Fruit fly (Drosophila melanogaster) whole organism, embryonic: ENCODE measurements around the gene dpr20.
A peak's percentile ranks its signal among the peaks of the same experiment; 100 is the strongest.

Experiments
- Abd-B ChIP-seq: fragments of 200-800 bp; sonication (Bioruptor generic); optimal IDR thresholded peaks from 2 replicates; lab custom pipeline; 2018; ENCODE audit warnings: missing biosample characterization, mild to moderate bottlenecking, missing genetic modification characterization, moderate library complexity
- Aef1 ChIP-seq: fragments of 200-800 bp; sonication (Bioruptor generic); IDR thresholded peaks from 3 replicates; pipeline ENCODE4 v1.3.6; 2022; ENCODE audit warnings: missing biosample characterization, missing genetic modification characterization
- Asciz ChIP-seq: fragments of 200-800 bp; sonication (Bioruptor generic); optimal IDR thresholded peaks from 2 replicates; lab custom pipeline; 2017; ENCODE audit warnings: missing biosample characterization, mild to moderate bottlenecking, missing genetic modification characterization, missing genetic modification reagents
- C15 ChIP-seq: fragments of 200-800 bp; sonication (Bioruptor generic); IDR thresholded peaks from 3 replicates; pipeline ENCODE4 v1.3.6; 2022; ENCODE audit warnings: missing biosample characterization, missing genetic modification characterization
- CG10431 ChIP-seq: fragments of 200-800 bp; sonication (Bioruptor generic); optimal IDR thresholded peaks from 3 replicates; lab custom pipeline; 2018; ENCODE audit warnings: missing biosample characterization, mild to moderate bottlenecking, missing genetic modification characterization
- CG11093 ChIP-seq: fragments of 200-800 bp; sonication (Bioruptor generic); IDR thresholded peaks from 3 replicates; pipeline ENCODE4 v1.3.6; 2022; ENCODE audit warnings: missing biosample characterization, missing genetic modification characterization
- CG13296 ChIP-seq: fragments of 200-800 bp; sonication (Bioruptor generic); optimal IDR thresholded peaks from 3 replicates; lab custom pipeline; 2018; ENCODE audit warnings: missing biosample characterization, mild to moderate bottlenecking, missing genetic modification characterization
- CG14860 ChIP-seq: fragments of 200-800 bp; sonication (Bioruptor generic); IDR thresholded peaks from 3 replicates; pipeline ENCODE4 v1.3.6; 2022; ENCODE audit warnings: missing biosample characterization, missing genetic modification characterization; ENCODE audit not compliant: partially characterized antibody
- CG14965 ChIP-seq: fragments of 200-800 bp; sonication (Bioruptor generic); optimal IDR thresholded peaks from 2 replicates; lab custom pipeline; 2016; ENCODE audit warnings: missing biosample characterization, missing genetic modification characterization, borderline replicate concordance
- CG17568 ChIP-seq: fragments of 200-800 bp; sonication (Bioruptor generic); optimal IDR thresholded peaks from 2 replicates; lab custom pipeline; 2018; ENCODE audit warnings: missing biosample characterization, mild to moderate bottlenecking, missing genetic modification characterization, moderate library complexity
- CG1792 ChIP-seq: fragments of 200-800 bp; sonication (Bioruptor generic); optimal IDR thresholded peaks from 2 replicates; lab custom pipeline; 2016; ENCODE audit warnings: missing biosample characterization, missing genetic modification characterization
- CG18619 ChIP-seq: fragments of 200-800 bp; sonication (Bioruptor generic); optimal IDR thresholded peaks from 3 replicates; lab custom pipeline; 2017; ENCODE audit warnings: missing biosample characterization, mild to moderate bottlenecking, missing genetic modification characterization
- CG2120 ChIP-seq: fragments of 200-800 bp; sonication (Bioruptor generic); optimal IDR thresholded peaks from 3 replicates; lab custom pipeline; 2016; ENCODE audit warnings: missing biosample characterization, missing genetic modification characterization
- CG2199 ChIP-seq: fragments of 200-800 bp; sonication (Bioruptor generic); IDR thresholded peaks from 3 replicates; pipeline ENCODE4 v1.3.6; 2022; ENCODE audit warnings: missing biosample characterization, missing genetic modification characterization
- CG30431 ChIP-seq: fragments of 200-800 bp; sonication (Bioruptor generic); optimal IDR thresholded peaks from 2 replicates; lab custom pipeline; 2017; ENCODE audit warnings: missing biosample characterization, missing genetic modification characterization
- CG31365 ChIP-seq: fragments of 200-800 bp; sonication (Bioruptor generic); optimal IDR thresholded peaks from 2 replicates; lab custom pipeline; 2018; ENCODE audit warnings: missing biosample characterization, mild to moderate bottlenecking, missing genetic modification characterization
- CG5245 ChIP-seq: fragments of 200-800 bp; sonication (Bioruptor generic); optimal IDR thresholded peaks from 3 replicates; lab custom pipeline; 2016; ENCODE audit warnings: missing biosample characterization, missing genetic modification characterization
- CG7372 ChIP-seq: fragments of 200-800 bp; sonication (Bioruptor generic); IDR thresholded peaks from 2 replicates; pipeline ENCODE4 v1.3.6; 2022; ENCODE audit warnings: missing biosample characterization, missing genetic modification characterization
- CG8924 ChIP-seq: fragments of 200-800 bp; optimal IDR thresholded peaks from 3 replicates; lab custom pipeline; 2019; ENCODE audit warnings: missing biosample characterization, mild to moderate bottlenecking, missing genetic modification characterization, moderate library complexity
- CG9876 ChIP-seq: fragments of 200-800 bp; sonication (Bioruptor generic); optimal IDR thresholded peaks from 2 replicates; lab custom pipeline; 2016; ENCODE audit warnings: missing biosample characterization, missing genetic modification characterization
- Ets97D ChIP-seq: fragments of 200-800 bp; sonication (Bioruptor generic); optimal IDR thresholded peaks from 3 replicates; lab custom pipeline; 2016; ENCODE audit warnings: missing biosample characterization, missing genetic modification characterization
- Hmx ChIP-seq: fragments of 200-800 bp; sonication (Bioruptor generic); optimal IDR thresholded peaks from 2 replicates; lab custom pipeline; 2016; ENCODE audit warnings: missing biosample characterization, missing genetic modification characterization
- Hsf ChIP-seq: fragments of 200-800 bp; sonication (Bioruptor generic); optimal IDR thresholded peaks from 3 replicates; lab custom pipeline; 2016; ENCODE audit warnings: missing biosample characterization, missing genetic modification characterization
- Jarid2 ChIP-seq: fragments of 200-800 bp; sonication (Bioruptor generic); optimal IDR thresholded peaks from 3 replicates; lab custom pipeline; 2017; ENCODE audit warnings: mild to moderate bottlenecking, missing biosample characterization, missing genetic modification reagents, missing genetic modification characterization
- Kr ChIP-seq: fragments of 200-800 bp; sonication (Bioruptor generic); optimal IDR thresholded peaks from 2 replicates; lab custom pipeline; 2017; ENCODE audit warnings: missing biosample characterization, mild to moderate bottlenecking, missing genetic modification characterization
- Mad ChIP-seq: fragments of 200-800 bp; sonication (Bioruptor generic); optimal IDR thresholded peaks from 2 replicates; lab custom pipeline; 2016; ENCODE audit warnings: missing biosample characterization, missing genetic modification characterization
- Meics ChIP-seq: fragments of 200-800 bp; sonication (Bioruptor generic); optimal IDR thresholded peaks from 2 replicates; lab custom pipeline; 2017; ENCODE audit warnings: missing biosample characterization, mild to moderate bottlenecking, missing genetic modification characterization
- Neu2 ChIP-seq: fragments of 200-800 bp; sonication (Bioruptor generic); optimal IDR thresholded peaks from 3 replicates; lab custom pipeline; 2016; ENCODE audit warnings: missing biosample characterization, missing genetic modification characterization, borderline replicate concordance
- Rx ChIP-seq: fragments of 200-800 bp; sonication (Bioruptor generic); IDR thresholded peaks from 2 replicates; pipeline ENCODE4 v1.3.6; 2022; ENCODE audit warnings: missing biosample characterization, missing genetic modification characterization
- Ssrp ChIP-seq: fragments of 200-800 bp; sonication (Bioruptor generic); optimal IDR thresholded peaks from 2 replicates; lab custom pipeline; 2018; ENCODE audit warnings: missing biosample characterization, mild to moderate bottlenecking, missing genetic modification characterization, moderate library complexity
- Xbp1 ChIP-seq: fragments of 200-800 bp; sonication (Bioruptor generic); optimal IDR thresholded peaks from 3 replicates; lab custom pipeline; 2016; ENCODE audit warnings: missing biosample characterization, mild to moderate bottlenecking, missing genetic modification characterization
- br ChIP-seq: fragments of >200 bp; optimal IDR thresholded peaks from 2 replicates; lab custom pipeline; 2017
- cg ChIP-seq: fragments of 200-800 bp; sonication (Bioruptor generic); optimal IDR thresholded peaks from 3 replicates; lab custom pipeline; 2019; ENCODE audit warnings: missing biosample characterization, mild to moderate bottlenecking, missing genetic modification characterization, moderate library complexity
- cwo ChIP-seq: fragments of 200-800 bp; sonication (Bioruptor generic); optimal IDR thresholded peaks from 3 replicates; lab custom pipeline; 2017; ENCODE audit warnings: missing biosample characterization, missing genetic modification characterization, mild to moderate bottlenecking, moderate library complexity, missing genetic modification reagents
- da ChIP-seq: fragments of 200-800 bp; sonication (Bioruptor generic); optimal IDR thresholded peaks from 2 replicates; lab custom pipeline; 2016; ENCODE audit warnings: missing biosample characterization, missing genetic modification characterization
- ems ChIP-seq: fragments of 200-800 bp; sonication (Bioruptor generic); optimal IDR thresholded peaks from 3 replicates; lab custom pipeline; 2016; ENCODE audit warnings: missing biosample characterization, missing genetic modification characterization
- gem ChIP-seq: fragments of 200-800 bp; sonication (Bioruptor generic); optimal IDR thresholded peaks from 2 replicates; lab custom pipeline; 2019; ENCODE audit warnings: missing biosample characterization, mild to moderate bottlenecking, missing genetic modification characterization, moderate library complexity
- gfzf ChIP-seq: fragments of 200-800 bp; sonication (Bioruptor generic); optimal IDR thresholded peaks from 2 replicates; lab custom pipeline; 2016; ENCODE audit warnings: missing biosample characterization, mild to moderate bottlenecking, missing genetic modification characterization, moderate library complexity
- jigr1 ChIP-seq: fragments of 200-800 bp; sonication (Bioruptor generic); IDR thresholded peaks from 3 replicates; pipeline ENCODE4 v1.3.6; 2022; ENCODE audit warnings: missing biosample characterization, missing genetic modification characterization
- nau ChIP-seq: fragments of 200-800 bp; sonication (Bioruptor generic); optimal IDR thresholded peaks from 3 replicates; lab custom pipeline; 2017; ENCODE audit warnings: missing biosample characterization, mild to moderate bottlenecking, missing genetic modification characterization, missing genetic modification reagents
- nerfin-2 ChIP-seq: fragments of 200-800 bp; sonication (Bioruptor generic); IDR thresholded peaks from 2 replicates; pipeline ENCODE4 v1.3.6; 2022; ENCODE audit warnings: missing biosample characterization, missing genetic modification characterization; ENCODE audit not compliant: partially characterized antibody
- nmo ChIP-seq: fragments of 200-800 bp; sonication (Bioruptor generic); optimal IDR thresholded peaks from 2 replicates; lab custom pipeline; 2018; ENCODE audit warnings: missing biosample characterization, mild to moderate bottlenecking, missing genetic modification characterization, moderate library complexity
- oc ChIP-seq: fragments of 200-800 bp; sonication (Bioruptor generic); optimal IDR thresholded peaks from 2 replicates; lab custom pipeline; 2018; ENCODE audit warnings: missing biosample characterization, mild to moderate bottlenecking, missing genetic modification characterization, moderate library complexity
- onecut ChIP-seq: fragments of 200-800 bp; sonication (Bioruptor generic); IDR thresholded peaks from 2 replicates; pipeline ENCODE4 v1.3.6; 2022; ENCODE audit warnings: missing biosample characterization, missing genetic modification characterization
- org-1 ChIP-seq: fragments of 200-800 bp; sonication (Bioruptor generic); optimal IDR thresholded peaks from 2 replicates; lab custom pipeline; 2017; ENCODE audit warnings: missing biosample characterization, missing genetic modification characterization
- prd ChIP-seq, 3 experiments: fragments of >200 bp in 2 of 3; fragments of 200-800 bp in 1 of 3; sonication (Bioruptor generic) in 1 of 3; optimal IDR thresholded peaks in 2 of 3; IDR thresholded peaks in 1 of 3; 2 replicates in 2 of 3; 3 replicates in 1 of 3; pipeline versions ENCODE4 v1.3.6 to Lab custom; 2017 to 2022; ENCODE audit warnings: missing biosample characterization in 1 of 3, missing genetic modification characterization in 1 of 3
- run ChIP-seq: fragments of 200-800 bp; sonication (Bioruptor generic); optimal IDR thresholded peaks from 3 replicates; lab custom pipeline; 2018; ENCODE audit warnings: missing biosample characterization, mild to moderate bottlenecking, missing genetic modification characterization
- sim ChIP-seq: fragments of 200-800 bp; sonication (Bioruptor generic); IDR thresholded peaks from 2 replicates; pipeline ENCODE4 v1.3.6; 2022; ENCODE audit warnings: missing biosample characterization, missing genetic modification characterization
- slou ChIP-seq: fragments of 200-800 bp; sonication (Bioruptor generic); optimal IDR thresholded peaks from 3 replicates; lab custom pipeline; 2016; ENCODE audit warnings: missing biosample characterization, missing genetic modification characterization
- ttk ChIP-seq: fragments of 200-800 bp; sonication (Bioruptor generic); IDR thresholded peaks from 2 replicates; pipeline ENCODE4 v2.1.2; 2022; ENCODE audit warnings: missing biosample characterization, missing genetic modification characterization

dpr20 gene

DNA sequence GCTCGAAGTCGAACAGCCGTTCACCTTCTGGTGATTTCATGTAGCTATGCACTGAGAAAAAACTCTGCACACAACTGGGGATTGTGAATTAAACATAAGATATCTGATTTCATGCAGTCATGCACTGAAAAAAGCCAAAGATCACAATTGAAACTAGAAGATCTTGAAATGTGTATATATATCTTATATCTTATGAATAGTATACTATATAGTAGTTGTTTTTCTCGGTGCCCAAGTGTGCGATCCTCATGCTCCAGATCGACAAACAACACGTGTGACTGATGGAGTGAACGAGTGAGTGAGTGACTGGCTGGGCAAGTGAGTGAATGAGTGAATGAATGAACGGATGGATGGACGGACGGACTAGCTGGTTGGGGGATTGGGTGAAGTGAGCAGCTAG lies 35.1 kb downstream of the dpr20 start (continued):
- TF ChIP-seq CG17568 (no peak), CG5245 (GFP tag; lab: Kevin White, UChicago) (peak; percentile 50), prd (optimal IDR thresholded peaks at IDR 0.05; lab: Kevin White, UChicago) (no peak), prd (GFP tag; IDR thresholded peaks at IDR 0.05; lab: Robert Waterston, UW) (peak; percentile 86), Xbp1 (GFP tag; lab: Kevin White, UChicago) (peak; percentile 73), cwo (GFP tag; lab: Kevin White, UChicago) (peak; percentile 90), Abd-B (GFP tag; lab: Kevin White, UChicago) (no peak), CG13296 (GFP tag; lab: Kevin White, UChicago) (peak; percentile 70), oc (tag; lab: Kevin White, UChicago) (no peak), Asciz (GFP tag; lab: Kevin White, UChicago) (peak; percentile 71), ttk (peak; percentile 67), Rx (GFP tag; lab: Robert Waterston, UW) (peak; percentile 68; the same call in 1 of the 2 replicates), CG14965 (no peak), CG18619 (GFP tag; lab: Kevin White, UChicago) (peak; percentile 48), Hsf (GFP tag; lab: Kevin White, UChicago) (peak; percentile 53), Mad (no peak), onecut (peak; percentile 66), Neu2 (GFP tag; lab: Kevin White, UChicago) (no peak), CG10431 (GFP tag; lab: Kevin White, UChicago) (peak; percentile 44), CG31365 (tag; lab: Kevin White, UChicago) (peak; percentile 53), Kr (GFP tag; lab: Kevin White, UChicago) (no peak), CG1792 (GFP tag; lab: Kevin White, UChicago) (no peak), CG11093 (GFP tag; lab: Robert Waterston, UW) (no peak; the same call in 2 of the 3 replicates), nmo (GFP tag; lab: Kevin White, UChicago) (peak; percentile 59), C15 (GFP tag; lab: Robert Waterston, UW) (0 out of 3 replicates have a peak, but pooled peaks have one; percentile 42), gem (tag; lab: Kevin White, UChicago) (peak; percentile 85), CG30431 (GFP tag; lab: Kevin White, UChicago) (peak; percentile 6), cg (GFP tag; lab: Kevin White, UChicago) (no peak), da (GFP tag; lab: Kevin White, UChicago) (no peak), run (tag; lab: Kevin White, UChicago) (peak; percentile 62), nerfin-2 (no peak), Jarid2 (peak; percentile 48), slou (GFP tag; lab: Kevin White, UChicago) (no peak), Ssrp (tag; lab: Kevin White, UChicago) (peak; percentile 54), nau (GFP tag; lab: Kevin White, UChicago) (peak; percentile 76), CG2199 (GFP tag; lab: Robert Waterston, UW) (no peak), gfzf (GFP tag; lab: Kevin White, UChicago) (no peak), sim (peak; percentile 67), CG14860 (GFP tag; lab: Robert Waterston, UW) (no peak), ems (peak; percentile 56), Hmx (GFP tag; lab: Kevin White, UChicago) (no peak), br (lab: Kevin White, UChicago) (no peak), org-1 (GFP tag; lab: Kevin White, UChicago) (peak; percentile 74), Ets97D (GFP tag; lab: Kevin White, UChicago) (no peak), CG9876 (GFP tag; lab: Kevin White, UChicago) (no peak), Aef1 (GFP tag; lab: Robert Waterston, UW) (peak; percentile 73), CG7372 (peak; percentile 52; the same call in 1 of the 2 replicates), Meics (GFP tag; lab: Kevin White, UChicago) (peak; percentile 64), CG8924 (tag; lab: Kevin White, UChicago) (peak; percentile 68), CG2120 (GFP tag; lab: Kevin White, UChicago) (peak; percentile 41), jigr1 (GFP tag; lab: Robert Waterston, UW) (no peak)
